Worm (Caenorhabditis elegans): ENCODE data around the gene cid-1.

DNA sequence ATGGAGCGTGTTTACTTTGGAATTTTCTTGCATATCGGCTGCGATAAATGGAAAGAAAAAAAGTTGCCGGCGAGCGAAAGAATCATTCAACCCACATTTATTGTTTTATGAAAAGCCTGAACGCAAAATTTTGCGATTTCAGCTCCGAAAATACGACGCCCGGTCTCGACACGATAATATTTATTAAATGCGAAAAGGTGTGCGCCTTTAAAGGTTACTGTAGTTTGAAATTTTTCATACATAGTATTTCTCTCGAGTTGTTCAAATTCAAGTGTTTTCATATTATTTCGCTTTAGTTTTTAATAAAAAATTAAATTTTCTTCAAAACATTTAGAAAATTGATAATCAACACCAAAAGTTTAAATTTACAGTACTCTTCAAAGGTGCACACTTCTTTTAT, 35.3 kb downstream of the cid-1 start, which contains the start of gene syx-16:
- TF ChIP-seq nhr-237 (tag; optimal IDR thresholded peaks at IDR 0.05) (no peak), nhr-23 (tag; optimal IDR thresholded peaks at IDR 0.05) (no peak), jun-1 (tag; optimal IDR thresholded peaks at IDR 0.05) (no peak), lin-39 (tag; optimal IDR thresholded peaks at IDR 0.05) (no peak), ztf-11 (tag; optimal IDR thresholded peaks at IDR 0.05) (no peak), nhr-28 (tag; optimal IDR thresholded peaks at IDR 0.05) (no peak)

Data from whole organism, L3 larva.